Worm (Caenorhabditis elegans): ENCODE data around the gene T21D12.7.

The T21D12.7 gene

ce11 chrIV:259142-259541, 32.1 kb downstream of the T21D12.7 start, which contains the start of gene dpy-9:
Gene dpy-9 (minus strand): TSS chrIV:259204.
- TF ChIP-seq blmp-1 (tag; optimal IDR thresholded peaks at IDR 0.05; ENCODE audit: insufficient read depth) (peak; percentile 18), R02D3.7 (tag; optimal IDR thresholded peaks at IDR 0.05) (no peak)

ce11 chrIV:258362-258761, 32.9 kb downstream of the T21D12.7 start:
- TF ChIP-seq lin-11 (tag; optimal IDR thresholded peaks at IDR 0.05) = no peak
- no peak for TF ChIP-seq nhr-21 (tag; optimal IDR thresholded peaks at IDR 0.05)
- TF ChIP-seq nhr-23 (tag; optimal IDR thresholded peaks at IDR 0.05) = no peak
- no peak for TF ChIP-seq nhr-6 (tag; optimal IDR thresholded peaks at IDR 0.05)
- no peak for TF ChIP-seq ama-1 (optimal IDR thresholded peaks at IDR 0.05)
- no peak for TF ChIP-seq blmp-1 (tag; optimal IDR thresholded peaks at IDR 0.05; ENCODE audit: insufficient read depth)
- TF ChIP-seq gmeb-1 (tag; optimal IDR thresholded peaks at IDR 0.05) = no peak
- no peak for TF ChIP-seq ceh-16 (tag; optimal IDR thresholded peaks at IDR 0.05)
- no peak for TF ChIP-seq dmd-4 (tag; optimal IDR thresholded peaks at IDR 0.05)
- no peak for TF ChIP-seq ceh-82 (tag; optimal IDR thresholded peaks at IDR 0.05)
- no peak for TF ChIP-seq Y55F3AM.14 (GFP tag; optimal IDR thresholded peaks at IDR 0.05)
- no peak for TF ChIP-seq lin-39 (tag; optimal IDR thresholded peaks at IDR 0.05)

DNA sequence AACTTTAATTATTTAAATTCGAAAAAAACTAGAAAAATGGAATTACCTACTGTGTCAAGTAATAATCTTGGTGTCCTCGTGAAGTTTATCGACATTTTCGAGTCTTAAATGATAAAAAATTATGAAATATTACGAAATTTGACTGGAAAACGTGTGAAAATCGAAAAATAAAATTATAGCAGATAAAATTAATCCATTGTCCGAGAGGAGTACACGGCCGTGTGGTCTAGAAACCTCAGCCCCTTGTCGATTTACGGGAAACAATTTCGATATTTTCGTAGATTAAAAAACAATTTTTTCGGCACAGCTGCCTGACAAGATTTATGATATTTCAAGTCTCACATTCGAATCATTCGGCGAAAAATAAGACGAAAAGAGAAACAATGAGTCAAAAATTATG, 34.2 kb downstream of the T21D12.7 start, which contains the start of gene R02D3.8:
TSS of gene R02D3.8 (minus strand) at position 109 of the 400 bp plus-strand sequence.
- TF ChIP-seq skn-1 (tag; optimal IDR thresholded peaks at IDR 0.05) (no peak), nhr-10 (tag; optimal IDR thresholded peaks at IDR 0.05) (no peak), peb-1 (tag; optimal IDR thresholded peaks at IDR 0.05) (no peak), nhr-12 (tag; optimal IDR thresholded peaks at IDR 0.05) (no peak), zag-1 (tag; optimal IDR thresholded peaks at IDR 0.05) (no peak), nhr-11 (tag; optimal IDR thresholded peaks at IDR 0.05) (no peak), gmeb-1 (tag; optimal IDR thresholded peaks at IDR 0.05) (peak; percentile 24), ama-1 (optimal IDR thresholded peaks at IDR 0.05) (no peak), unc-62 (GFP tag; optimal IDR thresholded peaks at IDR 0.05) (no peak), blmp-1 (tag; optimal IDR thresholded peaks at IDR 0.05; ENCODE audit: insufficient read depth) (no peak), nhr-129 (tag; optimal IDR thresholded peaks at IDR 0.05) (no peak), ceh-16 (tag; optimal IDR thresholded peaks at IDR 0.05) (no peak), nhr-6 (tag; optimal IDR thresholded peaks at IDR 0.05) (no peak), mab-5 (tag; optimal IDR thresholded peaks at IDR 0.05) (no peak), fos-1 (tag; optimal IDR thresholded peaks at IDR 0.05) (no peak), dmd-4 (tag; optimal IDR thresholded peaks at IDR 0.05) (no peak), mdl-1 (tag; optimal IDR thresholded peaks at IDR 0.05) (no peak), lsy-2 (tag; optimal IDR thresholded peaks at IDR 0.05) (peak in 1 of 2 experiments; percentile 70), Y55F3AM.14 (GFP tag; optimal IDR thresholded peaks at IDR 0.05) (no peak), nhr-25 (tag; optimal IDR thresholded peaks at IDR 0.05) (peak; percentile 46), crh-2 (tag; optimal IDR thresholded peaks at IDR 0.05) (peak; percentile 22), nhr-77 (tag; optimal IDR thresholded peaks at IDR 0.05) (no peak), lin-39 (tag; optimal IDR thresholded peaks at IDR 0.05) (no peak), nhr-23 (tag; optimal IDR thresholded peaks at IDR 0.05) (no peak), elt-3 (tag; optimal IDR thresholded peaks at IDR 0.05) (no peak), alr-1 (tag; optimal IDR thresholded peaks at IDR 0.05) (no peak), egl-27 (tag; optimal IDR thresholded peaks at IDR 0.05) (no peak), mbf-1 (tag; optimal IDR thresholded peaks at IDR 0.05) (no peak), lin-13 (GFP tag; optimal IDR thresholded peaks at IDR 0.05) (peak; percentile 10), ceh-82 (tag; optimal IDR thresholded peaks at IDR 0.05) (no peak), ztf-4 (tag; optimal IDR thresholded peaks at IDR 0.05) (no peak), ztf-1 (GFP tag; conservative IDR thresholded peaks at IDR 0.05) (no peak), R02D3.7 (tag; optimal IDR thresholded peaks at IDR 0.05) (no peak), unc-39 (tag; optimal IDR thresholded peaks at IDR 0.05) (no peak), nhr-237 (tag; optimal IDR thresholded peaks at IDR 0.05) (no peak), lin-11 (tag; optimal IDR thresholded peaks at IDR 0.05) (no peak), aly-2 (tag; optimal IDR thresholded peaks at IDR 0.05) (no peak), sma-3 (GFP tag; optimal IDR thresholded peaks at IDR 0.05) (peak; percentile 44), ztf-11 (tag; optimal IDR thresholded peaks at IDR 0.05) (no peak), F13H6.1 (tag; optimal IDR thresholded peaks at IDR 0.05) (no peak), unc-55 (GFP tag; optimal IDR thresholded peaks at IDR 0.05) (peak; percentile 50), ZK546.5 (tag; optimal IDR thresholded peaks at IDR 0.05) (no peak), snpc-4 (tag; optimal IDR thresholded peaks at IDR 0.05) (no peak), sma-9 (GFP tag; optimal IDR thresholded peaks at IDR 0.05) (peak; percentile 62), sma-9 (tag; optimal IDR thresholded peaks at IDR 0.05) (no peak), elt-1 (tag; optimal IDR thresholded peaks at IDR 0.05) (no peak), C34F6.9 (tag; optimal IDR thresholded peaks at IDR 0.05) (peak; percentile 45), sem-4 (tag; optimal IDR thresholded peaks at IDR 0.05) (no peak), nhr-21 (tag; optimal IDR thresholded peaks at IDR 0.05) (peak; percentile 19)
